Worm (Caenorhabditis elegans) whole organism, L1 larva: ENCODE results near the gene cyp-14A1.

Experiments
- aha-1 ChIP-seq: fragments of 150-350 bp; optimal IDR thresholded peaks from 2 replicates; lab custom pipeline; 2014; ENCODE audit warnings: missing biosample characterization, missing genetic modification characterization
- blmp-1 ChIP-seq: fragments of 150-350 bp; optimal IDR thresholded peaks from 2 replicates; lab custom pipeline; 2014; ENCODE audit warnings: missing biosample characterization, missing genetic modification characterization
- dpl-1 ChIP-seq, 3 experiments: fragments of 150-350 bp in 2 of 3; sonication (generic microtip) in 1 of 3; optimal IDR thresholded peaks; 2 replicates each; lab custom pipeline; 2014 to 2017; ENCODE audit warnings: missing biosample characterization in 3 of 3, missing genetic modification characterization in 3 of 3, missing genetic modification reagents in 3 of 3
- dsc-1 ChIP-seq: sonication (generic microtip); optimal IDR thresholded peaks from 2 replicates; lab custom pipeline; 2016; ENCODE audit warnings: mild to moderate bottlenecking, missing genetic modification characterization, missing compliant biosample characterization
- efl-1 ChIP-seq, 4 experiments: fragments of 150-350 bp; optimal IDR thresholded peaks in 3 of 4; peaks in 1 of 4; 1 replicate in 1 of 4; 2 replicates in 3 of 4; lab custom pipeline; 2014; ENCODE audit warnings: missing biosample characterization in 2 of 4, missing genetic modification characterization in 2 of 4, missing genetic modification reagents in 2 of 4
- efl-3 ChIP-seq: fragments of 200-800 bp; sonication (Bioruptor generic); optimal IDR thresholded peaks from 2 replicates; lab custom pipeline; 2018; ENCODE audit warnings: mild to moderate bottlenecking, missing genetic modification characterization, missing compliant biosample characterization
- egl-27 ChIP-seq, 2 experiments: fragments of 150-350 bp in 1 of 2; sonication (generic microtip); optimal IDR thresholded peaks; 3 replicates each; lab custom pipeline; 2017 to 2018; ENCODE audit warnings: missing biosample characterization in 2 of 2, missing genetic modification characterization in 2 of 2, missing genetic modification reagents in 2 of 2
- elt-2 ChIP-seq: sonication (generic microtip); optimal IDR thresholded peaks from 2 replicates; lab custom pipeline; 2016; ENCODE audit warnings: missing genetic modification characterization, mild to moderate bottlenecking, inconsistent platforms, missing compliant biosample characterization, missing genetic modification reagents
- fkh-10 ChIP-seq: sonication (generic microtip); optimal IDR thresholded peaks from 2 replicates; lab custom pipeline; 2017; ENCODE audit warnings: missing biosample characterization, missing genetic modification reagents, missing genetic modification characterization
- fkh-8 ChIP-seq: sonication (generic microtip); optimal IDR thresholded peaks from 2 replicates; lab custom pipeline; 2016; ENCODE audit warnings: mild to moderate bottlenecking, missing genetic modification characterization, missing compliant biosample characterization
- hlh-4 ChIP-seq: sonication (generic microtip); optimal IDR thresholded peaks from 2 replicates; lab custom pipeline; 2016; ENCODE audit warnings: mild to moderate bottlenecking, missing genetic modification characterization, missing compliant biosample characterization
- irx-1 ChIP-seq: sonication (generic microtip); optimal IDR thresholded peaks from 2 replicates; lab custom pipeline; 2016; ENCODE audit warnings: missing genetic modification characterization, missing compliant biosample characterization
- jun-1 ChIP-seq: fragments of 150-350 bp; optimal IDR thresholded peaks from 2 replicates; lab custom pipeline; 2014; ENCODE audit warnings: missing biosample characterization, missing genetic modification reagents, missing genetic modification characterization
- lin-13 ChIP-seq: fragments of 150-350 bp; optimal IDR thresholded peaks from 2 replicates; lab custom pipeline; 2014; ENCODE audit warnings: missing biosample characterization, missing genetic modification reagents, missing genetic modification characterization
- lin-14 ChIP-seq: fragments of 200-800 bp; sonication (Bioruptor generic); optimal IDR thresholded peaks from 2 replicates; lab custom pipeline; 2018; ENCODE audit warnings: mild to moderate bottlenecking, missing genetic modification characterization, moderate library complexity, missing compliant biosample characterization
- lin-35 ChIP-seq, 2 experiments: fragments of 150-350 bp; optimal IDR thresholded peaks; 2 replicates each; lab custom pipeline; 2014; ENCODE audit warnings: missing biosample characterization in 2 of 2, missing genetic modification characterization in 2 of 2, missing genetic modification reagents in 2 of 2
- lir-3 ChIP-seq: sonication (generic microtip); optimal IDR thresholded peaks from 2 replicates; lab custom pipeline; 2016; ENCODE audit warnings: mild to moderate bottlenecking, missing genetic modification characterization, moderate library complexity, missing compliant biosample characterization; ENCODE audit not compliant: poor library complexity
- lsy-2 ChIP-seq, 2 experiments: fragments of 150-350 bp; optimal IDR thresholded peaks; 2 replicates each; lab custom pipeline; 2014; ENCODE audit warnings: missing biosample characterization in 2 of 2, missing genetic modification characterization in 2 of 2
- mab-9 ChIP-seq: fragments of 200-800 bp; sonication (Bioruptor generic); IDR thresholded peaks from 2 replicates; pipeline ENCODE4 v1.3.6; 2022; ENCODE audit warnings: missing genetic modification reagents, missing genetic modification characterization, missing compliant biosample characterization
- nhr-11 ChIP-seq: fragments of 150-350 bp; optimal IDR thresholded peaks from 2 replicates; lab custom pipeline; 2014; ENCODE audit warnings: missing biosample characterization, missing genetic modification characterization
- nhr-237 ChIP-seq: fragments of 150-350 bp; optimal IDR thresholded peaks from 2 replicates; lab custom pipeline; 2014; ENCODE audit warnings: missing biosample characterization, missing genetic modification characterization
- nhr-28 ChIP-seq: fragments of 150-350 bp; optimal IDR thresholded peaks from 2 replicates; lab custom pipeline; 2014; ENCODE audit warnings: missing biosample characterization, missing genetic modification characterization
- nhr-47 ChIP-seq: sonication (generic microtip); optimal IDR thresholded peaks from 2 replicates; lab custom pipeline; 2016; ENCODE audit warnings: mild to moderate bottlenecking, missing genetic modification characterization, moderate library complexity, missing compliant biosample characterization
- nhr-84 ChIP-seq: sonication (generic microtip); optimal IDR thresholded peaks from 2 replicates; lab custom pipeline; 2017; ENCODE audit warnings: missing biosample characterization, missing genetic modification characterization
- nhr-85 ChIP-seq: sonication (generic microtip); peaks from one replicate; lab custom pipeline; 2016; ENCODE audit warnings: missing genetic modification characterization, inconsistent platforms, missing compliant biosample characterization
- rnt-1 ChIP-seq: sonication (generic microtip); optimal IDR thresholded peaks from 2 replicates; lab custom pipeline; 2016; ENCODE audit warnings: mild to moderate bottlenecking, missing genetic modification characterization, moderate library complexity, missing compliant biosample characterization
- skn-1 ChIP-seq: fragments of 150-350 bp; optimal IDR thresholded peaks from 2 replicates; lab custom pipeline; 2014; ENCODE audit warnings: missing biosample characterization, missing genetic modification characterization
- sptf-1 ChIP-seq: fragments of 150-350 bp; optimal IDR thresholded peaks from 2 replicates; lab custom pipeline; 2014; ENCODE audit warnings: missing biosample characterization, missing genetic modification characterization
- sup-37 ChIP-seq: fragments of 200-800 bp; sonication (Bioruptor generic); optimal IDR thresholded peaks from 2 replicates; lab custom pipeline; 2018; ENCODE audit warnings: mild to moderate bottlenecking, missing genetic modification characterization, missing compliant biosample characterization
- tlp-1 ChIP-seq: fragments of 150-350 bp; optimal IDR thresholded peaks from 2 replicates; lab custom pipeline; 2014; ENCODE audit warnings: missing biosample characterization, missing genetic modification characterization
- unc-98 ChIP-seq: fragments of 200-800 bp; sonication (Bioruptor generic); IDR thresholded peaks from 2 replicates; pipeline ENCODE4 v1.3.6; 2022; ENCODE audit warnings: missing genetic modification characterization, missing compliant biosample characterization
- vab-15 ChIP-seq: sonication (generic microtip); optimal IDR thresholded peaks from 2 replicates; lab custom pipeline; 2017; ENCODE audit warnings: missing genotype, mild to moderate bottlenecking, missing genetic modification characterization, missing compliant biosample characterization
- ztf-11 ChIP-seq, 2 experiments: sonication (generic microtip); optimal IDR thresholded peaks; 2 replicates each; lab custom pipeline; 2016 to 2017; ENCODE audit warnings: missing genetic modification characterization in 2 of 2, missing biosample characterization in 1 of 2, missing compliant biosample characterization in 1 of 2
- ztf-4 ChIP-seq: fragments of 150-350 bp; optimal IDR thresholded peaks from 2 replicates; lab custom pipeline; 2014; ENCODE audit warnings: missing biosample characterization, missing genetic modification characterization

cyp-14A1 gene

ce11 chrX:13245090-13245489, 22.1 kb downstream of the cyp-14A1 start, which contains the start of gene hpl-1:
Gene hpl-1, plus strand, starts transcription at chrX:13245390.
- TF ChIP-seq sptf-1 (tag; lab: Kevin White, UChicago) (no peak), aha-1 (tag; lab: Kevin White, UChicago) (no peak), fkh-10 (GFP tag; lab: Kevin White, UChicago) (no peak), tlp-1 (tag; lab: Kevin White, UChicago) (no peak), nhr-28 (tag; lab: Kevin White, UChicago) (no peak), nhr-84 (tag; lab: Kevin White, UChicago) (no peak), efl-1 (optimal IDR thresholded peaks at IDR 0.05; lab: Kevin White, UChicago) (no peak), efl-1 (GFP tag; optimal IDR thresholded peaks at IDR 0.05 in 1 of 2; lab: Kevin White, UChicago) (no peak), blmp-1 (no peak), nhr-237 (no peak), elt-2 (tag; lab: Kevin White, UChicago) (no peak), ztf-4 (tag; lab: Kevin White, UChicago) (no peak), irx-1 (tag; lab: Kevin White, UChicago) (no peak)

ce11 chrX:13242231-13242630, 24.9 kb downstream of the cyp-14A1 start, which contains the start of gene K08H2.5:
Gene K08H2.5, minus strand, starts transcription at chrX:13242331.
- TF ChIP-seq fkh-10 (GFP tag; lab: Kevin White, UChicago) (no peak), nhr-85 (tag; lab: Kevin White, UChicago) (no peak), mab-9 (no peak), dpl-1 (GFP tag; optimal IDR thresholded peaks at IDR 0.05; lab: Kevin White, UChicago) (no peak), skn-1 (tag; lab: Kevin White, UChicago) (no peak), nhr-237 (no peak), lin-35 (GFP tag; optimal IDR thresholded peaks at IDR 0.05; lab: Kevin White, UChicago) (no peak), lin-14 (no peak), irx-1 (tag; lab: Kevin White, UChicago) (no peak), nhr-47 (tag; lab: Kevin White, UChicago) (no peak), aha-1 (tag; lab: Kevin White, UChicago) (no peak), elt-2 (tag; lab: Kevin White, UChicago) (no peak), rnt-1 (tag; lab: Kevin White, UChicago) (no peak), sup-37 (GFP tag; lab: Kevin White, UChicago) (no peak), nhr-11 (no peak), unc-98 (no peak), egl-27 (tag; optimal IDR thresholded peaks at IDR 0.05; lab: Kevin White, UChicago) (no peak)

- TF ChIP-seq efl-1 (optimal IDR thresholded peaks at IDR 0.05; lab: Kevin White, UChicago): no peak
- TF ChIP-seq efl-1 (GFP tag; optimal IDR thresholded peaks at IDR 0.05 in 1 of 2; lab: Kevin White, UChicago): peak in 1 of 2 experiments; percentile 40
- TF ChIP-seq efl-3 (GFP tag; lab: Kevin White, UChicago): no peak
These were observed 29.0 kb downstream of the cyp-14A1 start, which contains the start of gene K08H2.4 for ce11 chrX:13238197-13238596. Gene K08H2.4, plus strand, starts transcription at chrX:13238497.

ce11 chrX:13237102-13237501, 30.1 kb downstream of the cyp-14A1 start, which contains the start of gene K08H2.3:
Gene K08H2.3, plus strand, starts transcription at chrX:13237402.
- TF ChIP-seq lir-3 (tag; lab: Kevin White, UChicago) (no peak), sup-37 (GFP tag; lab: Kevin White, UChicago) (no peak), fkh-8 (tag; lab: Kevin White, UChicago) (no peak), dsc-1 (tag; lab: Kevin White, UChicago) (no peak), lsy-2 (tag; optimal IDR thresholded peaks at IDR 0.05; lab: Kevin White, UChicago) (no peak), lin-14 (no peak), efl-3 (GFP tag; lab: Kevin White, UChicago) (no peak), hlh-4 (tag; lab: Kevin White, UChicago) (no peak), lin-13 (GFP tag; lab: Kevin White, UChicago) (no peak), sptf-1 (tag; lab: Kevin White, UChicago) (no peak), vab-15 (tag; lab: Kevin White, UChicago) (no peak), fkh-10 (GFP tag; lab: Kevin White, UChicago) (no peak), irx-1 (tag; lab: Kevin White, UChicago) (no peak), ztf-11 (tag; optimal IDR thresholded peaks at IDR 0.05; lab: Kevin White, UChicago) (no peak), blmp-1 (no peak), jun-1 (no peak)
- TF ChIP-seq, all 84 proteins: peak for 0
